Worm (Caenorhabditis elegans): ENCODE measurements around the gene srv-12.

DNA sequence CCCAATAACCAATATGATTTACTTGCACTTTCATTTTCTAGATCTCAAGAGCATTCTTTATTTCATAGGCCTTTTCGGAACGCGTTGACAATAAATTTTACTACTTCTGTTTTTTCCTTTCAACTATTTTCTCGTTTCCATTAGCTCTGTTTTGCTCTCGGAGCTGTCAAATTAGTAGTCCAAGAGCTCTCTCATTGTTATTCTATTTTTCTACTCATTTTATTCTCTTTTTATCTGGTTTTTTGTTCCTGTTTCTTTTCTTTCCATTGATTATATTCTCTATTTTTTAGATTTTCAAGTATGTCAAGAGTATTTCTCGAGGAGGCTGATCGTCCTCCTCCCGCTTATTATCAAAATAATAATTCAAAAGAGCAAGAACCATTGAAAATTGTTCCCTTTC lies 6.3 kb downstream of the srv-12 start, which contains the start of gene T04B2.3:
- no peak for TF ChIP-seq flt-1 (GFP tag; IDR thresholded peaks at IDR 0.05)
- TF ChIP-seq ref-1 (GFP tag; conservative IDR thresholded peaks at IDR 0.05) = no peak

All from whole organism, midembryonic.